Worm (Caenorhabditis elegans) whole organism, young adult: ENCODE measurements around the gene K03A11.6.

Experiments
- B0336.3 ChIP-seq: fragments of 200-800 bp; sonication (Bioruptor generic); IDR thresholded peaks from 2 replicates; pipeline ENCODE4 v1.3.6; 2022; ENCODE audit warnings: missing genetic modification characterization, missing compliant biosample characterization
- F10E7.11 ChIP-seq: sonication (generic microtip); optimal IDR thresholded peaks from 2 replicates; lab custom pipeline; 2017; ENCODE audit warnings: mild to moderate bottlenecking, missing genetic modification characterization, moderate library complexity, missing compliant biosample characterization
- F22D6.2 ChIP-seq: sonication (generic microtip); optimal IDR thresholded peaks from 2 replicates; lab custom pipeline; 2016; ENCODE audit warnings: mild to moderate bottlenecking, missing genetic modification characterization, missing compliant biosample characterization
- F33H1.4 ChIP-seq: fragments of 200-800 bp; sonication (Bioruptor generic); IDR thresholded peaks from 2 replicates; pipeline ENCODE4 v1.3.6; 2022; ENCODE audit warnings: missing genetic modification reagents, missing genetic modification characterization, missing compliant biosample characterization
- F57C9.4 ChIP-seq: sonication (generic microtip); optimal IDR thresholded peaks from 2 replicates; lab custom pipeline; 2017; ENCODE audit warnings: mild to moderate bottlenecking, missing genetic modification characterization, missing compliant biosample characterization
- T26A5.8 ChIP-seq: sonication (generic microtip); optimal IDR thresholded peaks from 2 replicates; lab custom pipeline; 2016; ENCODE audit warnings: missing genetic modification characterization, missing compliant biosample characterization
- Y53F4B.3 ChIP-seq: fragments of 200-800 bp; sonication (Bioruptor generic); IDR thresholded peaks from 2 replicates; pipeline ENCODE4 v1.3.6; 2022; ENCODE audit warnings: missing genetic modification reagents, missing genetic modification characterization, missing compliant biosample characterization
- Y53G8AR.9 ChIP-seq: fragments of 200-800 bp; sonication (Bioruptor generic); conservative IDR thresholded peaks from 2 replicates; pipeline ENCODE4 v1.3.6; 2022; ENCODE audit warnings: missing genetic modification reagents, missing genetic modification characterization, missing compliant biosample characterization
- Y56A3A.18 ChIP-seq: fragments of 200-800 bp; sonication (Bioruptor generic); IDR thresholded peaks from 2 replicates; pipeline ENCODE4 v1.3.6; 2022; ENCODE audit warnings: missing genetic modification reagents, missing genetic modification characterization, missing compliant biosample characterization
- ZK185.1 ChIP-seq: sonication (generic microtip); optimal IDR thresholded peaks from 2 replicates; lab custom pipeline; 2016; ENCODE audit warnings: mild to moderate bottlenecking, missing genetic modification characterization, missing compliant biosample characterization; ENCODE audit not compliant: poor library complexity, severe bottlenecking
- ama-1 ChIP-seq, 3 experiments: fragments of 150-350 bp in 1 of 3; sonication (generic microtip) in 2 of 3; optimal IDR thresholded peaks; 2 replicates each; lab custom pipeline; 2014 to 2018; ENCODE audit warnings: missing biosample characterization in 2 of 3, missing genetic modification characterization in 2 of 3, missing genetic modification reagents in 2 of 3
- aptf-3 ChIP-seq: fragments of 200-800 bp; sonication (Bioruptor generic); IDR thresholded peaks from 2 replicates; pipeline ENCODE4 v1.3.6; 2022; ENCODE audit warnings: missing genetic modification characterization, missing compliant biosample characterization
- atf-7 ChIP-seq: sonication (generic microtip); optimal IDR thresholded peaks from 2 replicates; lab custom pipeline; 2017; ENCODE audit warnings: mild to moderate bottlenecking, missing genetic modification characterization, missing compliant biosample characterization
- bed-1 ChIP-seq: fragments of 200-800 bp; sonication (Bioruptor generic); IDR thresholded peaks from 2 replicates; pipeline ENCODE4 v1.3.6; 2022; ENCODE audit warnings: missing genetic modification reagents, missing genetic modification characterization, missing compliant biosample characterization
- ccch-3 ChIP-seq: fragments of 200-800 bp; sonication (Bioruptor generic); optimal IDR thresholded peaks from 2 replicates; lab custom pipeline; 2018; ENCODE audit warnings: mild to moderate bottlenecking, missing genetic modification characterization, missing compliant biosample characterization
- ceh-27 ChIP-seq: fragments of 200-800 bp; sonication (Bioruptor generic); optimal IDR thresholded peaks from 2 replicates; lab custom pipeline; 2018; ENCODE audit warnings: mild to moderate bottlenecking, missing genetic modification characterization, moderate library complexity, missing compliant biosample characterization
- die-1 ChIP-seq: sonication (generic microtip); optimal IDR thresholded peaks from 2 replicates; lab custom pipeline; 2016; ENCODE audit warnings: missing genotype, mild to moderate bottlenecking, missing genetic modification characterization, missing compliant biosample characterization
- dox-1 ChIP-seq: fragments of 200-800 bp; sonication (Bioruptor generic); IDR thresholded peaks from 2 replicates; pipeline ENCODE4 v1.3.6; 2022; ENCODE audit warnings: missing genetic modification reagents, missing genetic modification characterization, missing compliant biosample characterization
- egl-44 ChIP-seq: fragments of 200-800 bp; sonication (Bioruptor generic); IDR thresholded peaks from 2 replicates; pipeline ENCODE4 v1.3.6; 2022; ENCODE audit warnings: missing genetic modification reagents, missing genetic modification characterization, missing compliant biosample characterization
- egrh-3 ChIP-seq: fragments of 200-800 bp; sonication (Bioruptor generic); IDR thresholded peaks from 2 replicates; pipeline ENCODE4 v1.3.6; 2022; ENCODE audit warnings: missing genetic modification reagents, missing genetic modification characterization, missing compliant biosample characterization
- ekl-4 ChIP-seq: fragments of 200-800 bp; sonication (Bioruptor generic); IDR thresholded peaks from 2 replicates; pipeline ENCODE4 v1.3.6; 2022; ENCODE audit warnings: missing genetic modification reagents, missing genetic modification characterization, missing compliant biosample characterization
- ets-4 ChIP-seq: fragments of 200-800 bp; sonication (Bioruptor generic); optimal IDR thresholded peaks from 2 replicates; lab custom pipeline; 2018; ENCODE audit warnings: mild to moderate bottlenecking, missing genetic modification characterization, missing compliant biosample characterization
- fkh-3 ChIP-seq: sonication (generic microtip); optimal IDR thresholded peaks from 2 replicates; lab custom pipeline; 2016; ENCODE audit warnings: mild to moderate bottlenecking, missing genetic modification characterization, missing compliant biosample characterization
- gei-17 ChIP-seq: fragments of 200-800 bp; sonication (Bioruptor generic); optimal IDR thresholded peaks from 2 replicates; lab custom pipeline; 2018; ENCODE audit warnings: mild to moderate bottlenecking, missing genetic modification characterization, missing compliant biosample characterization
- hlh-26 ChIP-seq: fragments of 200-800 bp; sonication (Bioruptor generic); conservative IDR thresholded peaks from 2 replicates; pipeline ENCODE4 v1.3.6; 2022; ENCODE audit warnings: missing genetic modification reagents, missing genetic modification characterization, missing compliant biosample characterization
- hmg-1.2 ChIP-seq: fragments of 200-800 bp; sonication (Bioruptor generic); IDR thresholded peaks from 2 replicates; pipeline ENCODE4 v1.3.6; 2022; ENCODE audit warnings: missing genetic modification reagents, missing genetic modification characterization, missing compliant biosample characterization
- hmg-20 ChIP-seq: fragments of 200-800 bp; sonication (Bioruptor generic); IDR thresholded peaks from 2 replicates; pipeline ENCODE4 v1.3.6; 2022; ENCODE audit warnings: missing genetic modification reagents, missing genetic modification characterization, missing compliant biosample characterization
- lag-1 ChIP-seq: fragments of 200-800 bp; sonication (Bioruptor generic); IDR thresholded peaks from 2 replicates; pipeline ENCODE4 v1.3.6; 2022; ENCODE audit warnings: missing genetic modification reagents, missing genetic modification characterization, missing compliant biosample characterization
- lir-1 ChIP-seq: fragments of 200-800 bp; sonication (Bioruptor generic); conservative IDR thresholded peaks from 2 replicates; pipeline ENCODE4 v1.3.6; 2022; ENCODE audit warnings: missing genetic modification reagents, missing genetic modification characterization, missing compliant biosample characterization
- madf-10 ChIP-seq: sonication (generic microtip); optimal IDR thresholded peaks from 2 replicates; lab custom pipeline; 2016; ENCODE audit warnings: mild to moderate bottlenecking, missing genetic modification characterization, missing compliant biosample characterization
- madf-3 ChIP-seq: fragments of 200-800 bp; sonication (Bioruptor generic); IDR thresholded peaks from 2 replicates; pipeline ENCODE4 v1.3.6; 2022; ENCODE audit warnings: missing genetic modification reagents, missing genetic modification characterization, missing compliant biosample characterization
- mel-28 ChIP-seq: sonication (generic microtip); optimal IDR thresholded peaks from 2 replicates; lab custom pipeline; 2016; ENCODE audit warnings: borderline replicate concordance, mild to moderate bottlenecking, missing genetic modification characterization, missing compliant biosample characterization
- nfya-2 ChIP-seq: fragments of 200-800 bp; sonication (Bioruptor generic); IDR thresholded peaks from 2 replicates; pipeline ENCODE4 v1.3.6; 2022; ENCODE audit warnings: missing genetic modification reagents, missing genetic modification characterization, missing compliant biosample characterization
- nhr-27 ChIP-seq: fragments of 200-800 bp; sonication (Bioruptor generic); optimal IDR thresholded peaks from 2 replicates; lab custom pipeline; 2018; ENCODE audit warnings: mild to moderate bottlenecking, missing genetic modification characterization, moderate library complexity, missing compliant biosample characterization
- rec-8 ChIP-seq, 2 experiments: sonication (generic microtip); optimal IDR thresholded peaks; 2 replicates each; lab custom pipeline; 2016; ENCODE audit warnings: mild to moderate bottlenecking in 2 of 2, missing genetic modification characterization in 2 of 2, missing genetic modification reagents in 2 of 2, missing genotype in 2 of 2, missing biosample characterization in 1 of 2, missing compliant biosample characterization in 1 of 2, moderate library complexity in 1 of 2
- sdz-38 ChIP-seq: sonication (generic microtip); optimal IDR thresholded peaks from 2 replicates; lab custom pipeline; 2016; ENCODE audit warnings: missing genotype, missing genetic modification characterization, missing compliant biosample characterization
- somi-1 ChIP-seq: fragments of 200-800 bp; sonication (Bioruptor generic); optimal IDR thresholded peaks from 2 replicates; lab custom pipeline; 2018; ENCODE audit warnings: mild to moderate bottlenecking, missing genetic modification characterization, missing compliant biosample characterization
- ztf-18 ChIP-seq: sonication (generic microtip); optimal IDR thresholded peaks from 2 replicates; lab custom pipeline; 2016; ENCODE audit warnings: missing genotype, mild to moderate bottlenecking, missing genetic modification characterization, missing compliant biosample characterization
- ztf-22 ChIP-seq: fragments of 200-800 bp; sonication (Bioruptor generic); optimal IDR thresholded peaks from 2 replicates; lab custom pipeline; 2018; ENCODE audit warnings: mild to moderate bottlenecking, missing genetic modification characterization, moderate library complexity, missing compliant biosample characterization
- ztf-26 ChIP-seq: sonication (generic microtip); optimal IDR thresholded peaks from 2 replicates; lab custom pipeline; 2017; ENCODE audit warnings: missing genetic modification characterization, missing compliant biosample characterization

K03A11.6 gene

ce11 chrX:13038791-13039190 lies 16.9 kb upstream of the K03A11.6 start (continued):
- TF ChIP-seq madf-3 (GFP tag; lab: Robert Waterston, UW) = no peak
- TF ChIP-seq F57C9.4 (tag; lab: Kevin White, UChicago) = no peak
- TF ChIP-seq mel-28 = no peak
- TF ChIP-seq B0336.3 (GFP tag; lab: Robert Waterston, UW) = no peak; the same call in 1 of the 2 replicates
- no peak for TF ChIP-seq ama-1 (optimal IDR thresholded peaks at IDR 0.05; lab: Kevin White, UChicago)
- TF ChIP-seq ama-1 (GFP tag; optimal IDR thresholded peaks at IDR 0.05; lab: Kevin White, UChicago) = peak in 1 of 2 experiments; percentile 32
- no peak for TF ChIP-seq nfya-2 (GFP tag; lab: Robert Waterston, UW)
- no peak for TF ChIP-seq ekl-4 (GFP tag; lab: Robert Waterston, UW)
- no peak for TF ChIP-seq hlh-26
- TF ChIP-seq gei-17 (GFP tag; lab: Kevin White, UChicago) = no peak
- no peak for TF ChIP-seq ceh-27 (GFP tag; lab: Kevin White, UChicago)
- no peak for TF ChIP-seq somi-1 (GFP tag; lab: Kevin White, UChicago)
- TF ChIP-seq ztf-26 (tag; lab: Kevin White, UChicago) = no peak
- no peak for TF ChIP-seq lag-1 (GFP tag; lab: Robert Waterston, UW)
- no peak for TF ChIP-seq nhr-27 (tag; lab: Kevin White, UChicago)
- peak; percentile 45 for TF ChIP-seq ets-4 (GFP tag; lab: Kevin White, UChicago)
- TF ChIP-seq ztf-22 (GFP tag; lab: Kevin White, UChicago) = no peak
- peak; percentile 62 for TF ChIP-seq ztf-18
- TF ChIP-seq T26A5.8 = peak; percentile 44
- no peak for TF ChIP-seq lir-1 (GFP tag; lab: Robert Waterston, UW)
- TF ChIP-seq F22D6.2 (tag; lab: Kevin White, UChicago) = peak; percentile 30
- TF ChIP-seq F33H1.4 (GFP tag; lab: Robert Waterston, UW) = no peak
- TF ChIP-seq atf-7 (tag; lab: Kevin White, UChicago) = peak; percentile 12
- peak; percentile 83 for TF ChIP-seq die-1
- TF ChIP-seq F10E7.11 (tag; lab: Kevin White, UChicago) = peak; percentile 54
- TF ChIP-seq sdz-38 (tag; lab: Kevin White, UChicago) = no peak
- TF ChIP-seq egrh-3 (GFP tag; lab: Robert Waterston, UW) = no peak; the same call in 1 of the 2 replicates
- peak; percentile 79 for TF ChIP-seq egl-44 (GFP tag; lab: Robert Waterston, UW)
- TF ChIP-seq hmg-1.2 (GFP tag; lab: Robert Waterston, UW) = no peak; the same call in 1 of the 2 replicates
- 0 out of 2 replicates have a peak, but pooled peaks have one; percentile 12 for TF ChIP-seq Y53F4B.3 (GFP tag; lab: Robert Waterston, UW)
- TF ChIP-seq madf-10 (tag; lab: Kevin White, UChicago) = peak; percentile 56
- no peak for TF ChIP-seq bed-1 (GFP tag; lab: Robert Waterston, UW)
- TF ChIP-seq fkh-3 (tag; lab: Kevin White, UChicago) = no peak
- TF ChIP-seq ZK185.1 (tag; lab: Kevin White, UChicago) = peak; percentile 34
- TF ChIP-seq aptf-3 (GFP tag; lab: Robert Waterston, UW) = 0 out of 2 replicates have a peak, but pooled peaks have one; percentile 59
- TF ChIP-seq dox-1 (GFP tag; lab: Robert Waterston, UW) = peak; percentile 87; the same call in 1 of the 2 replicates
- TF ChIP-seq ccch-3 (GFP tag; lab: Kevin White, UChicago) = no peak
- 0 out of 2 replicates have a peak, but pooled peaks have one; percentile 44 for TF ChIP-seq hmg-20

DNA sequence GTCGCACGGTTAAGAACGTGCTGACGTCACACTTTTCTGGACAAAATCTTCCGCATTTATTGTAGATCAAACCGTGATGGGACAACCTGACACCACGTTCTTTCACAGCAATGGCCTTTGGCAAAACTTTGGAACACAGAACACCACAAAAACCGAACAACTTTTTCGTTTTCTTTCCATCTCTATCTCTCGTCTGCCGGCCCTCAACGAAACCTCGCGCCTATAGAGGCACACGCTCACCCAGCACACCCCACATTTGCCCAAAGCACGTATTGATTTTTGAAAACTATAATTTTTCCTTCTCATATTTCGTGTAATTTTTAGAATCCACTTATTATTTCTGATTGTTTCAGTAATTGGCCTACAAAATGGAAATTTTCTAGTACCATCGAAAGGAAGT lies 13.8 kb upstream of the K03A11.6 start:
- no peak for TF ChIP-seq F10E7.11 (tag; lab: Kevin White, UChicago)
- TF ChIP-seq rec-8 (tag; optimal IDR thresholded peaks at IDR 0.05; lab: Kevin White, UChicago) = no peak
- TF ChIP-seq Y53G8AR.9 = no peak
- no peak for TF ChIP-seq Y56A3A.18 (GFP tag; lab: Robert Waterston, UW)
